Worm (Caenorhabditis elegans) whole organism, midembryonic: ENCODE measurements around the gene Y62H9A.13.

Experiments
- T22C8.4 ChIP-seq: fragments of 200-800 bp; sonication (Bioruptor generic); IDR thresholded peaks from 2 replicates; pipeline ENCODE4 v1.3.6; 2022; ENCODE audit warnings: missing genetic modification characterization, missing compliant biosample characterization
- cog-1 ChIP-seq: sonication (generic microtip); optimal IDR thresholded peaks from 2 replicates; lab custom pipeline; 2016; ENCODE audit warnings: missing genetic modification characterization, missing compliant biosample characterization
- flt-1 ChIP-seq: fragments of 200-800 bp; sonication (Bioruptor generic); IDR thresholded peaks from 2 replicates; pipeline ENCODE4 v1.3.6; 2022; ENCODE audit warnings: missing genetic modification characterization, missing compliant biosample characterization
- klf-2 ChIP-seq: fragments of 200-800 bp; sonication (Bioruptor generic); conservative IDR thresholded peaks from 2 replicates; pipeline ENCODE4 v1.3.6; 2022; ENCODE audit warnings: missing genetic modification reagents, missing genetic modification characterization, missing compliant biosample characterization
- med-1 ChIP-seq: sonication (generic microtip); optimal IDR thresholded peaks from 2 replicates; lab custom pipeline; 2017; ENCODE audit warnings: missing genetic modification characterization, mild to moderate bottlenecking, missing compliant biosample characterization, antibody characterized with exemption, missing genetic modification reagents; ENCODE audit not compliant: insufficient read depth
- ref-1 ChIP-seq: fragments of 200-800 bp; sonication (Bioruptor generic); conservative IDR thresholded peaks from 2 replicates; pipeline ENCODE4 v1.3.6; 2022; ENCODE audit warnings: missing genetic modification reagents, missing genetic modification characterization, missing compliant biosample characterization
- tab-1 ChIP-seq: fragments of 200-800 bp; sonication (Bioruptor generic); IDR thresholded peaks from 2 replicates; pipeline ENCODE4 v1.3.6; 2022; ENCODE audit warnings: missing genetic modification characterization, missing compliant biosample characterization
- ztf-23 ChIP-seq: fragments of 200-800 bp; sonication (Bioruptor generic); IDR thresholded peaks from 2 replicates; pipeline ENCODE4 v1.3.6; 2022; ENCODE audit warnings: missing genetic modification reagents, missing genetic modification characterization, missing compliant biosample characterization
- ztf-29 ChIP-seq: fragments of 200-800 bp; sonication (Bioruptor generic); IDR thresholded peaks from 2 replicates; pipeline ENCODE4 v1.3.6; 2022; ENCODE audit warnings: missing genetic modification reagents, missing genetic modification characterization, missing compliant biosample characterization

Y62H9A.13 gene

DNA sequence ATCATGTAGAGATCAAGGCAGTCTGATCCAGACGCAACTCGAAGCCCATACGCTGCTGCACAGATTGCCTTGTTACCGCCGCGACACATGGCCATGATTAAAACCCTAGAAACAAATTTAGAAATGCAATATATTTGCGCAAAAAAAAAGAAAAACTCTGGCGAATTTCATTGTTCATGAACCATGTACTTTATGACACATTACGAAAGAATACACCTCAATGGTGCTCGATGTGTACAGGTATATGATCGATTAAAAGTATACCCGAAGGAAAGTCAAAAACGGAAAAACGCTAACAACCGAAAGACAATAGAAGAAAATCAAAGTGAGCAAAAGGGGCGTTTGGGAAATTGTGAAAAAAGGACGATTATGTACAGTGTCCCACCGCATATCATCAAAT lies 24.5 kb upstream of the Y62H9A.13 start, which contains the start of gene Y62H9A.8:
TSS of gene Y62H9A.8 (minus strand) at position 101 of the 400 bp plus-strand sequence.
- no peak for TF ChIP-seq ref-1
- no peak for TF ChIP-seq klf-2 (GFP tag; lab: Robert Waterston, UW)
- no peak for TF ChIP-seq med-1 (GFP tag; lab: Kevin White, UChicago)
- no peak for TF ChIP-seq flt-1 (GFP tag; lab: Robert Waterston, UW)
- no peak for TF ChIP-seq tab-1 (GFP tag; lab: Robert Waterston, UW)
- TF ChIP-seq ztf-23 (GFP tag; lab: Robert Waterston, UW): no peak
- TF ChIP-seq cog-1 (tag; lab: Kevin White, UChicago): no peak
- no peak for TF ChIP-seq T22C8.4
- TF ChIP-seq ztf-29 (GFP tag; lab: Robert Waterston, UW): no peak

DNA sequence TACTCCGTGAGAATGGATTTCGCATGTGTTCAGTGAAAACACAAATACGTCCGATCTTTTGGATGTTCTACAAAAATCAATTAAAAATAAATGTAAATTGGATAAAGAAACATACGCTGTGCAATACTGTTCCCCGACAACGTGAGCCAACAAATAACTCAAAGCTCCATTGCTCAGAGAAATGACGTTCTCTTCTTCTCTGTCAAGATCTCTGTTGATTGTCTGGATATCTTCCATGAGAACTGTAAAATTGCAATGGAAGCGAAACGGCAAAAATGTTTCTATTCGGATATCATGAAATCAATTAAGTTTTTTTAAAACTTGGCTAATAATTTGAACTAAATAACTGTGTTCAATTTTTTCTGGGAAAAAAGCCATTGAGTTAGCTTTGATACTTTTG lies 20.1 kb upstream of the Y62H9A.13 start:
- no peak for TF ChIP-seq cog-1 (tag; lab: Kevin White, UChicago)
- TF ChIP-seq flt-1 (GFP tag; lab: Robert Waterston, UW): no peak
- TF ChIP-seq med-1 (GFP tag; lab: Kevin White, UChicago): no peak

DNA sequence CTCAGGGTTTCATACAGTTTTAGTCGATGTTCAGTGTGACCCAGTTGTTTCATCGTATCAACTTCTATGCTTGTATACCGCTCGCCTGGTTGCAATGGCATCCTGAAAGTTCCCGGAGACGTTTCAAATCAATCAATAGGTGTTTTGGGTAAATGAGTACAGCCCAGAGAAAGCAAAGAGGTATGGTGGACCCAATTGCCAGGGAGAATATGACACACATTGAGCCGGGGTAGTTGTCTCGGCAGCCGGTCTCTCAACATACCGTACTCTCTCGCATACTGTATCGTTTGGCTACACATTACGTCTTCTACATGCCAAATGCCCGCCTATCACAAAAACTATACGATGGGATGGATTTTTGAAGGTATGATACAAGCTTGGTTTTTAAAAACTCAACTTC lies 18.8 kb upstream of the Y62H9A.13 start, which contains the start of gene Y62H9A.9:
TSS of gene Y62H9A.9 (minus strand) at position 101 of the 400 bp plus-strand sequence.
- TF ChIP-seq med-1 (GFP tag; lab: Kevin White, UChicago): no peak
- no peak for TF ChIP-seq cog-1 (tag; lab: Kevin White, UChicago)
- TF ChIP-seq T22C8.4: no peak
- no peak for TF ChIP-seq klf-2 (GFP tag; lab: Robert Waterston, UW)
- no peak for TF ChIP-seq flt-1 (GFP tag; lab: Robert Waterston, UW)
- no peak for TF ChIP-seq ref-1
- no peak for TF ChIP-seq ztf-23 (GFP tag; lab: Robert Waterston, UW)
- TF ChIP-seq ztf-29 (GFP tag; lab: Robert Waterston, UW): no peak
- no peak for TF ChIP-seq tab-1 (GFP tag; lab: Robert Waterston, UW)

DNA sequence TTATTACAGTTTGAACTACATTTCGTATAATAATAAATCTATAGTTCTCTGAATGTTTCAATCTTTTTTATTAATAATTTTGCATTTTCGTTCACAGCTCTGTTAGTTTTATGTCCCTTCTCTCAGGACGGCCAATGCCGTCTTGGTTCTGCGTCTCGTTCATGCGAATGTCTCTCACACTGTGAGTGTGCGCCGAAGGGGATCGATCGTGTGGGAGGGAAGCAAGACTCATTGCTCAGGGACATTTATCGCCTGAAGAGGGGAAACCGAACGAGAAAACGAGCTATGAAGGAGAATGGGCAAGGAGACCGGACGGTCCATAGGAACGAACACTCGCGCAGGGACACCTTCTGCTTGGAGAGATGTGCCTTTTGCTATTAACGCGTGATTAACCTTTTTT lies 17.8 kb upstream of the Y62H9A.13 start:
- TF ChIP-seq ztf-29 (GFP tag; lab: Robert Waterston, UW): no peak
- no peak for TF ChIP-seq cog-1 (tag; lab: Kevin White, UChicago)
- no peak for TF ChIP-seq flt-1 (GFP tag; lab: Robert Waterston, UW)
- TF ChIP-seq ref-1: no peak
- TF ChIP-seq med-1 (GFP tag; lab: Kevin White, UChicago): no peak
- TF ChIP-seq klf-2 (GFP tag; lab: Robert Waterston, UW): no peak
- TF ChIP-seq T22C8.4: no peak; the same call in none of the 2 replicates
- no peak for TF ChIP-seq tab-1 (GFP tag; lab: Robert Waterston, UW)
- TF ChIP-seq ztf-23 (GFP tag; lab: Robert Waterston, UW): no peak

DNA sequence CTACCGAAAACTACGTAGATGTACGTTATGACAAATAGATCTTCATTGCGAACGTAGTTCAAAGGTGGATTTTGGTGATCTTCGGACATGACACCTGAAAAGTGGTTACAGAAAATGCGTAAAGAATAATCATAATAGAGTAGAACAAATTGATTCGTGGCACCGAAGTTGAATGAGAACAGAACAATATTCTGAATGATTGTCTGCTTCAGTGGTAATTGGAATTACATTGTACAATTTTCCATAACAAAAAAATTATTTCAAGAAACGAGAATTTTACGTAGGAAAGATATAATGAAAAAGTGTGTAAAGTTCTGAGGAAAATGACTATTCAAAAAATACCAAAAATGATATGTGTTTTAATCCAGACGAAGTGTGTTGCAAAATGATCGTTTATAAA lies 14.1 kb upstream of the Y62H9A.13 start, which contains the start of gene Y62H9A.10:
TSS of gene Y62H9A.10 (minus strand) at position 101 of the 400 bp plus-strand sequence.
- TF ChIP-seq ref-1 (no peak), T22C8.4 (no peak), cog-1 (tag; lab: Kevin White, UChicago) (no peak), klf-2 (GFP tag; lab: Robert Waterston, UW) (no peak), ztf-23 (GFP tag; lab: Robert Waterston, UW) (no peak), tab-1 (GFP tag; lab: Robert Waterston, UW) (no peak), med-1 (GFP tag; lab: Kevin White, UChicago) (no peak), flt-1 (GFP tag; lab: Robert Waterston, UW) (no peak)

DNA sequence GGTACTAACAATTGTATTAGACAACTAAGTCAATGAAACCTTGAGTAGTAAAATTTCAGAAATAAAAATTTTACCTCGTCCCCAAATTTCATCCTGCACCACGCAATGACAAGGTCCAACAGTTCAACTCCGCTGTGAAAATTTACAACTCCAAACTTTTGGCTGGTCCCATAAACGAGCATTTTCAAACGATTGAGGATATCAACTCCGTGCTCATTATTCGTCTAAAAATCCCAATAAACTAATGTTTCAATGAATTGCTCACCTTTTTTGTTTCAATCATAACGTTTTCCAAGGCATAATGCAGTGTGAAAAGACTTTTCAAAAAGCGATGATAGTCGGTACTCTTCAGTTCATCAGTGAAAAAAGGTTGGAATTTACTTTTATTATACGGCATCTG lies 10.2 kb upstream of the Y62H9A.13 start:
- TF ChIP-seq flt-1 (GFP tag; lab: Robert Waterston, UW): no peak
- no peak for TF ChIP-seq cog-1 (tag; lab: Kevin White, UChicago)
- TF ChIP-seq tab-1 (GFP tag; lab: Robert Waterston, UW): no peak
- no peak for TF ChIP-seq med-1 (GFP tag; lab: Kevin White, UChicago)
- no peak for TF ChIP-seq ztf-29 (GFP tag; lab: Robert Waterston, UW)
- TF ChIP-seq klf-2 (GFP tag; lab: Robert Waterston, UW): no peak
- TF ChIP-seq ztf-23 (GFP tag; lab: Robert Waterston, UW): no peak
- no peak for TF ChIP-seq T22C8.4
- no peak for TF ChIP-seq ref-1

DNA sequence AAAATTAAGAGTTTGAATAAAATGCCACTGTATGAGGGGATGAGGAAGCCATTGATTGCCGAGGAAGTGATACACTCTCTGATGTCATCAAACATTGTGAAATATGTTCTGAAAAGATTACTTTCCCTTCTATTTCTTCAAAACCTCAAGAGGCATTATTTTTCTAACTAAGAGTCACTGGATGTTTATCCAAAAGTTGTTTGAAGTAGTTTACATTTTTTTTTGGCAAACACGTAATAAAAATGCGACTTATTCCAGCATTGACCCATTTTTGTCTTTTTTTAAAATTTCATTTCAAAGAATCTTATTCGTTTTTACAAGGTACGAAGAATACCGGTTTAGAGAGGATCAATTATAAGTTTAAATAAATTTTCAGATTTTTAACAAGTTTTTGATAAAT lies 9.5 kb upstream of the Y62H9A.13 start, which contains the start of gene Y62H9A.11:
TSS of gene Y62H9A.11 (minus strand) at position 101 of the 400 bp plus-strand sequence.
- no peak for TF ChIP-seq ztf-23 (GFP tag; lab: Robert Waterston, UW)
- no peak for TF ChIP-seq flt-1 (GFP tag; lab: Robert Waterston, UW)
- TF ChIP-seq med-1 (GFP tag; lab: Kevin White, UChicago): no peak
- TF ChIP-seq T22C8.4: no peak
- no peak for TF ChIP-seq ref-1
- no peak for TF ChIP-seq klf-2 (GFP tag; lab: Robert Waterston, UW)
- no peak for TF ChIP-seq ztf-29 (GFP tag; lab: Robert Waterston, UW)
- no peak for TF ChIP-seq tab-1 (GFP tag; lab: Robert Waterston, UW)
- TF ChIP-seq cog-1 (tag; lab: Kevin White, UChicago): no peak

DNA sequence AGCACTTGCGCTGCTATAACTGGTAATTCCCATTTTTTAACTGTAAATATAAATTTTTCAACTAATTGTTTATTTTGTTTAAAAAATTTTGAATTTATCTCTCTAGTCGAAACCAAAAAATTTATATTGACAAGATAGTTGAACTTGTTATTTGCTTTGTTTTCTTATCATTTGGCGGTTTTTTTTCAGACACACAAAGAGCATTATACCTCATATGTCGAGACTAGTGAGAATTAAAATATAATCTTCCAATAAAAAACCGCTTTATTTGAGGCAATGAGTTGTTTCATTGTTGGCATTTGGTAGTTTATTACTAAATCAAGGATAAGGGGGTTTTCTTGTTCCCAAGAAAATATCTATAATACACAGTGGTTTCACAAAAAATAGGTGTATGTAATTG lies 8.6 kb upstream of the Y62H9A.13 start:
- no peak for TF ChIP-seq tab-1 (GFP tag; lab: Robert Waterston, UW)
- no peak for TF ChIP-seq klf-2 (GFP tag; lab: Robert Waterston, UW)
- TF ChIP-seq ref-1: no peak
- TF ChIP-seq med-1 (GFP tag; lab: Kevin White, UChicago): no peak
- TF ChIP-seq flt-1 (GFP tag; lab: Robert Waterston, UW): no peak
- no peak for TF ChIP-seq T22C8.4

DNA sequence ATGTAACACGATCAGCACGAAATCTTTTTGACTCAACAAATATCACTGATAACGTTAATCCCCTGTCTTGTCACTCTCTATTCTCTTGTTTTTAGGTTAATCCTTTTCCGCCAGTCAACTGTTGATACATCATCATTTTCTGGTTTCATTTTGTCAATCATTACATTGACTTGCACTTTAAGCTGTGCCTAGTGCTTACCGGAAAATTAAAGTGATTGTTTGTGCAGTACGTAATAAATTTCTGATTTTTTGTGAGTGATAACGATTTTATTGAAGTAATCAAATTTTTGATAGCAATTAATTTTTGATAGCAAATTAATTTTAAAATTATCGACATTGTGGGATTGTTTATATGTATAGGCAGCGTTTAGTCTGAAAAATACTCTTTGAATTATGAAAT lies 7.6 kb upstream of the Y62H9A.13 start:
- no peak for TF ChIP-seq cog-1 (tag; lab: Kevin White, UChicago)
- TF ChIP-seq T22C8.4: no peak
- TF ChIP-seq med-1 (GFP tag; lab: Kevin White, UChicago): no peak
- TF ChIP-seq ztf-23 (GFP tag; lab: Robert Waterston, UW): no peak
- TF ChIP-seq klf-2 (GFP tag; lab: Robert Waterston, UW): no peak

DNA sequence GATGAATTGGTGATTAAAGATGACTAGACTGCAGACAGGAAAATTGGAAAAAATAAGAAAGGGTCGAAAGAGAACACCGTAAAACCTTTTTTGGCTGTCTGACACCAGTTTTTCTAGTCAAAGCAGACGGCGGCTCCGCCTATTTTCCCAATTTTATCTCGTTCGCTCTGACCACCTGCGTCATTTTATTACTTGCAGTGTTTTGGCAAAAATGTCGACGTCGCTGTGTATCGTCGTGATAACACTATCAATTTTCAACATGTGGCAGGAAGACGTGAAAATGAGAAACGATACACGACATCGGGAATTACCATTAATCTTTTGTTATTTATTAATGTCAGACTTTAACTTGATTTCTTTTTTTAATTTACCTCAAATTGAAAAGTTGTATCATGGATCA lies 6.8 kb upstream of the Y62H9A.13 start, which contains the start of gene Y62H9A.15:
TSS of gene Y62H9A.15 (minus strand) at position 100 of the 400 bp plus-strand sequence.
- TF ChIP-seq ref-1 (no peak), flt-1 (GFP tag; lab: Robert Waterston, UW) (no peak), ztf-29 (GFP tag; lab: Robert Waterston, UW) (no peak), tab-1 (GFP tag; lab: Robert Waterston, UW) (no peak), cog-1 (tag; lab: Kevin White, UChicago) (no peak), klf-2 (GFP tag; lab: Robert Waterston, UW) (no peak), T22C8.4 (no peak), med-1 (GFP tag; lab: Kevin White, UChicago) (no peak), ztf-23 (GFP tag; lab: Robert Waterston, UW) (no peak)
